Fruit fly (Drosophila melanogaster): ENCODE measurements around the gene AdamTS-B.

Gene AdamTS-B

DNA sequence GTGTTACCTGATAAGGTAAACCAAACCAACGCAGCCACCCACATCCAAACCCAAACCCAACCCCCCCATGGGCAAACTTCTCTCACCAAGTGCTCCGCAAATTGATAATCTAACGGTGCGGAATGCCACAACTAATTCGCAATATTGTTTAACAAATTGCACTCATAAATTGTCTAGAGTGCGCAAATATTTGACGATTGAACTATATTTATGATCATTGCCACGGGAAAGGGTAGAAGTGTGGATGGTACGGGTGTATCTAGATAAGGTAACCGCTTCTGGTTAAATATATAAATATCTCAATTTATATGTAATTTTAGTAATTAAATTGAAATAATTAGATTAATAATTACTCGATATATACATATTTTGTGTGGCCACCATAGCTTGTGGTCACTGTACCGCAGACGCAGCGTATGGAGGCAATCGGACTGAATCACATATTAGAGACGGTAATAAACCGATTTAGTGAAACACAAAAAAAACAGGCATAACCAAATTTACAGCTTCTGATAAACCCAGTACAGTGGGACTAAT lies 20.2 kb downstream of the AdamTS-B start (continued):
- TF ChIP-seq Doc2 (GFP tag; IDR thresholded peaks at IDR 0.05) (no peak), bsh (GFP tag; optimal IDR thresholded peaks at IDR 0.05) (peak in 1 of 2 experiments; percentile 33), Awh (GFP tag; IDR thresholded peaks at IDR 0.05) (no peak), CG10267 (tag; optimal IDR thresholded peaks at IDR 0.05) (peak; percentile 28), Hr39 (optimal IDR thresholded peaks at IDR 0.05) (no peak), run (tag; optimal IDR thresholded peaks at IDR 0.05) (peak; percentile 1), CG18599 (GFP tag; optimal IDR thresholded peaks at IDR 0.05) (peak; percentile 83), CG8478 (optimal IDR thresholded peaks at IDR 0.05) (no peak), CG2889 (GFP tag; IDR thresholded peaks at IDR 0.05) (0 out of 3 replicates have a peak, but pooled peaks have one; percentile 50), pzg (GFP tag; optimal IDR thresholded peaks at IDR 0.05) (no peak), CG6683 (GFP tag; optimal IDR thresholded peaks at IDR 0.05) (peak; percentile 44), gcm (GFP tag; optimal IDR thresholded peaks at IDR 0.05) (no peak), esg (GFP tag; conservative IDR thresholded peaks at IDR 0.05) (peak; percentile 37; the same call in 1 of the 2 replicates), lab (GFP tag; optimal IDR thresholded peaks at IDR 0.05) (peak; percentile 87), CG31441 (GFP tag; IDR thresholded peaks at IDR 0.05) (0 out of 2 replicates have a peak, but pooled peaks have one; percentile 35), ewg (GFP tag; optimal IDR thresholded peaks at IDR 0.05) (no peak), Opbp (GFP tag; IDR thresholded peaks at IDR 0.05; ENCODE audit: partially characterized antibody) (no peak), CG17186 (GFP tag; optimal IDR thresholded peaks at IDR 0.05) (no peak), corto (GFP tag; optimal IDR thresholded peaks at IDR 0.05) (peak; percentile 43), tna (GFP tag; IDR thresholded peaks at IDR 0.05; ENCODE audit: partially characterized antibody) (no peak), CG34422 (GFP tag; IDR thresholded peaks at IDR 0.05) (peak; percentile 55; the same call in 1 of the 3 replicates), CG6854 (GFP tag; optimal IDR thresholded peaks at IDR 0.05) (peak; percentile 17), gsb-n (tag; optimal IDR thresholded peaks at IDR 0.05) (no peak), pfk (GFP tag; optimal IDR thresholded peaks at IDR 0.05) (no peak), CrebB (tag; optimal IDR thresholded peaks at IDR 0.05) (peak; percentile 8), CG2712 (tag; optimal IDR thresholded peaks at IDR 0.05) (peak; percentile 56), Dfd (GFP tag; optimal IDR thresholded peaks at IDR 0.05) (no peak), CG10654 (GFP tag; optimal IDR thresholded peaks at IDR 0.05) (no peak), CG7987 (GFP tag; optimal IDR thresholded peaks at IDR 0.05) (no peak), BEAF-32 (GFP tag; optimal IDR thresholded peaks at IDR 0.05) (no peak), BtbVII (GFP tag; optimal IDR thresholded peaks at IDR 0.05) (peak; percentile 56), CG4328 (GFP tag; optimal IDR thresholded peaks at IDR 0.05) (peak; percentile 28), CG8089 (GFP tag; optimal IDR thresholded peaks at IDR 0.05) (no peak), ken (GFP tag; IDR thresholded peaks at IDR 0.05) (no peak), en (GFP tag; optimal IDR thresholded peaks at IDR 0.05) (no peak), Scr (GFP tag; IDR thresholded peaks at IDR 0.05; ENCODE audit: partially characterized antibody) (no peak), slp2 (GFP tag; optimal IDR thresholded peaks at IDR 0.05) (no peak), dati (GFP tag; IDR thresholded peaks at IDR 0.05) (no peak), ttk (GFP tag; IDR thresholded peaks at IDR 0.05) (peak; percentile 58; the same call in 1 of the 2 replicates), Asciz (GFP tag; optimal IDR thresholded peaks at IDR 0.05) (no peak), Dip3 (GFP tag; optimal IDR thresholded peaks at IDR 0.05) (peak; percentile 14), scrt (GFP tag; optimal IDR thresholded peaks at IDR 0.05) (peak; percentile 58), CG12744 (GFP tag; optimal IDR thresholded peaks at IDR 0.05) (no peak), peb (GFP tag; IDR thresholded peaks at IDR 0.05) (no peak), Gug (GFP tag; IDR thresholded peaks at IDR 0.05) (peak; percentile 66; the same call in 2 of the 4 replicates), CG10147 (GFP tag; optimal IDR thresholded peaks at IDR 0.05) (peak; percentile 50), Side (GFP tag; optimal IDR thresholded peaks at IDR 0.05) (no peak), E2f1 (GFP tag; IDR thresholded peaks at IDR 0.05) (peak; percentile 41; the same call in 1 of the 2 replicates), CG33557 (GFP tag; optimal IDR thresholded peaks at IDR 0.05) (no peak), sima (GFP tag; optimal IDR thresholded peaks at IDR 0.05) (no peak)
